Fruit fly (Drosophila melanogaster) whole organism, embryonic: ENCODE results near the gene Alh.

Experiments
- CG13894 ChIP-seq: fragments of 200-800 bp; sonication (Bioruptor generic); optimal IDR thresholded peaks from 3 replicates; lab custom pipeline; 2018; ENCODE audit warnings: missing biosample characterization, mild to moderate bottlenecking, missing genetic modification characterization, moderate library complexity
- CG6654 ChIP-seq: fragments of 200-800 bp; sonication (Bioruptor generic); optimal IDR thresholded peaks from 2 replicates; lab custom pipeline; 2017; ENCODE audit warnings: missing biosample characterization, mild to moderate bottlenecking, missing genetic modification characterization
- tio ChIP-seq: fragments of 200-800 bp; sonication (Bioruptor generic); optimal IDR thresholded peaks from 2 replicates; lab custom pipeline; 2017; ENCODE audit warnings: missing biosample characterization, missing genetic modification characterization, inconsistent platforms

DNA sequence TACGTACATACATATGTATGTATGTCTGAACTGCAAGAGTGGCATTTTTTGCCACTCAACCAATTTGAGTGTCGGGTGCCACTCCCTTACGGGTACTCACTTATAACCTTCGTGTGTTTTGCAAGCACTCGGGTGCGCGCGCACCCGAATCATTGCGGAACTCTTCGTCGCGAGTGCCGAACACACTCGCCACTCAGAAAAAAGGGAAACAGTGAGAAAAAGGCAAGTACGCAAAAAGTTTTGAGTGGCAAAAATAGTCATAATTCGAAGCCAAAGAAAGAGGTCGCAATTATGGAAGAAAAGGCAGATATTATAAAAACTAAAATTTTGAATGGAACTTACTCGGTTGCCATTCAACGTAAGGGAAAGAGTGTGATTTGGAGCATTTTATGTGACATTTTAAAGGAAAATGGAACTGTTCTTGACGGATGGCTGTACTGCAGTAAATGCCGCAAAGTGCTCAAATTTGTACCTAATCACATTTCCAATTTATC lies 33.6 kb downstream of the Alh start:
- TF ChIP-seq CG13894 (tag; lab: Kevin White, UChicago) (peak; percentile 31), CG6654 (GFP tag; lab: Kevin White, UChicago) (no peak), tio (GFP tag; lab: Kevin White, UChicago) (no peak)
